Worm (Caenorhabditis elegans) whole organism, L4 larva: ENCODE data around the gene btb-12.

Source experiments
- ama-1 ChIP-seq: fragments of 150-350 bp; optimal IDR thresholded peaks from 2 replicates; lab custom pipeline; 2014; ENCODE audit warnings: inconsistent platforms, mixed read lengths
- ceh-82 ChIP-seq: sonication (generic microtip); optimal IDR thresholded peaks from 2 replicates; lab custom pipeline; 2017; ENCODE audit warnings: missing biosample characterization, missing genetic modification characterization
- ces-1 ChIP-seq: fragments of 150-350 bp; sonication (generic microtip); optimal IDR thresholded peaks from 4 replicates; lab custom pipeline; 2014; ENCODE audit warnings: missing biosample characterization, missing genetic modification reagents, missing genetic modification characterization
- cey-2 ChIP-seq: sonication (generic microtip); optimal IDR thresholded peaks from 3 replicates; lab custom pipeline; 2017; ENCODE audit warnings: missing genetic modification characterization, mild to moderate bottlenecking, missing compliant biosample characterization, antibody characterized with exemption, borderline replicate concordance; ENCODE audit not compliant: insufficient read depth
- ctbp-1 ChIP-seq: fragments of 200-800 bp; sonication (Bioruptor generic); IDR thresholded peaks from 2 replicates; pipeline ENCODE4 v1.3.6; 2022; ENCODE audit warnings: missing genetic modification reagents, missing genetic modification characterization, missing compliant biosample characterization
- dmd-9 ChIP-seq: fragments of 200-800 bp; sonication (Bioruptor generic); IDR thresholded peaks from 2 replicates; pipeline ENCODE4 v1.3.6; 2022; ENCODE audit warnings: missing genetic modification reagents, missing genetic modification characterization, missing compliant biosample characterization
- mep-1 ChIP-seq: fragments of 150-350 bp; sonication (generic microtip); optimal IDR thresholded peaks from 3 replicates; lab custom pipeline; 2014; ENCODE audit warnings: missing biosample characterization, missing genetic modification characterization
- nhr-28 ChIP-seq: fragments of 150-350 bp; optimal IDR thresholded peaks from 2 replicates; lab custom pipeline; 2014; ENCODE audit warnings: missing biosample characterization, missing genetic modification characterization
- spr-1 ChIP-seq: sonication (generic microtip); optimal IDR thresholded peaks from 2 replicates; lab custom pipeline; 2016; ENCODE audit warnings: mild to moderate bottlenecking, missing genetic modification characterization, missing compliant biosample characterization
- tra-1 ChIP-seq: fragments of 200-800 bp; sonication (Bioruptor generic); IDR thresholded peaks from 2 replicates; pipeline ENCODE4 v1.3.6; 2022; ENCODE audit warnings: missing genetic modification reagents, missing genetic modification characterization, missing compliant biosample characterization

ce11 chrII:1653397-1653796 lies 1.6 kb upstream of the btb-12 start, which contains the start of gene fbxb-15:
- TF ChIP-seq mep-1 (no peak), ces-1 (GFP tag; lab: Kevin White, UChicago) (no peak), spr-1 (tag; lab: Kevin White, UChicago) (no peak), cey-2 (tag; lab: Kevin White, UChicago) (no peak), dmd-9 (GFP tag; lab: Robert Waterston, UW) (no peak), tra-1 (no peak), ceh-82 (tag; lab: Kevin White, UChicago) (no peak), ctbp-1 (GFP tag; lab: Robert Waterston, UW) (no peak), ama-1 (no peak), nhr-28 (tag; lab: Kevin White, UChicago) (no peak)
